Worm (Caenorhabditis elegans): ENCODE measurements around the gene trpp-5.

The trpp-5 gene

DNA sequence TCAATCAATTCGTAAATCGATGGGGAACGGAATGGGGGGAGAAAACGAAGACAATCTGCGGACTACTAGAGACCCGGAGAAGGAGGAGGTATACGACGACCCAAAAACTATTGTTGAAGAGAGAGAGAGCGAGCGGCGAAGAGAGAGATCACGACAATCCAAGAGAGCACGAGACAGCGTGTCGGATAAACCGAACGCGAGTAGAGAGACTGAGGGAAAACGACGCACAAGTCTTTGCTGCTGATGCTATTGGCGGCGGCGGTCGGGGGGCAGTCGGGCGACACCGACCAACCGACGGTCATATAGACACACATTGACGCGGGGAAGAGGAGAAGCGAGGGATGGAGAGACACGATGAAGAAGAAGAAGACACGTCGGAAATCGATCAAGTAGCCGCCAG is 20.3 kb upstream of the trpp-5 start (continued):
- TF ChIP-seq K12H6.12 (tag; optimal IDR thresholded peaks at IDR 0.05) (peak; percentile 65), lsl-1 (GFP tag; optimal IDR thresholded peaks at IDR 0.05) (no peak), rec-8 (tag; optimal IDR thresholded peaks at IDR 0.05) (no peak), ceh-79 (tag; optimal IDR thresholded peaks at IDR 0.05) (no peak), xnd-1 (tag; optimal IDR thresholded peaks at IDR 0.05) (no peak), F37B4.10 (GFP tag; IDR thresholded peaks at IDR 0.05) (no peak), ztf-6 (GFP tag; IDR thresholded peaks at IDR 0.05) (no peak), nhr-179 (tag; optimal IDR thresholded peaks at IDR 0.05) (no peak), aptf-3 (GFP tag; IDR thresholded peaks at IDR 0.05) (no peak), attf-5 (GFP tag; optimal IDR thresholded peaks at IDR 0.05) (peak; percentile 63), cebp-2 (GFP tag; IDR thresholded peaks at IDR 0.05) (no peak), somi-1 (GFP tag; optimal IDR thresholded peaks at IDR 0.05) (no peak), sdz-38 (tag; optimal IDR thresholded peaks at IDR 0.05) (no peak), ztf-18 (tag; optimal IDR thresholded peaks at IDR 0.05) (peak; percentile 33), lir-1 (GFP tag; conservative IDR thresholded peaks at IDR 0.05) (no peak), pha-4 (tag; optimal IDR thresholded peaks at IDR 0.05) (no peak), tlf-1 (GFP tag; optimal IDR thresholded peaks at IDR 0.05) (no peak), egl-44 (GFP tag; IDR thresholded peaks at IDR 0.05) (no peak), lin-35 (GFP tag; optimal IDR thresholded peaks at IDR 0.05) (peak in 1 of 3 experiments; percentile 68), F57A8.1 (GFP tag; optimal IDR thresholded peaks at IDR 0.05) (no peak), F23B12.7 (tag; optimal IDR thresholded peaks at IDR 0.05; ENCODE audit: insufficient read depth) (no peak), Y56A3A.18 (GFP tag; IDR thresholded peaks at IDR 0.05) (no peak), akir-1 (GFP tag; optimal IDR thresholded peaks at IDR 0.05) (no peak), rcor-1 (GFP tag; IDR thresholded peaks at IDR 0.05) (peak; percentile 83), mel-28 (tag; optimal IDR thresholded peaks at IDR 0.05; ENCODE audit: borderline replicate concordance) (no peak), ztf-22 (GFP tag; optimal IDR thresholded peaks at IDR 0.05) (no peak), D2030.7 (GFP tag; IDR thresholded peaks at IDR 0.05) (no peak), bed-1 (GFP tag; IDR thresholded peaks at IDR 0.05) (no peak), snpc-4 (GFP tag; optimal IDR thresholded peaks at IDR 0.05) (peak; percentile 62), snpc-4 (tag; optimal IDR thresholded peaks at IDR 0.05) (peak; percentile 50 to 87 (median 81)), Y53F4B.3 (GFP tag; IDR thresholded peaks at IDR 0.05) (no peak), attf-6 (GFP tag; IDR thresholded peaks at IDR 0.05) (no peak), ceh-40 (GFP tag; IDR thresholded peaks at IDR 0.05) (no peak), mcd-1 (GFP tag; IDR thresholded peaks at IDR 0.05) (peak; percentile 68), zim-3 (tag; optimal IDR thresholded peaks at IDR 0.05) (no peak), C17E4.6 (GFP tag; IDR thresholded peaks at IDR 0.05) (no peak), ZK185.1 (tag; optimal IDR thresholded peaks at IDR 0.05; ENCODE audit: poor library complexity, severe bottlenecking) (no peak), hmg-20 (GFP tag; IDR thresholded peaks at IDR 0.05) (peak; percentile 19; the same call in 1 of the 2 replicates), B0019.2 (GFP tag; conservative IDR thresholded peaks at IDR 0.05) (no peak), ceh-58 (GFP tag; IDR thresholded peaks at IDR 0.05) (no peak), lin-54 (GFP tag; optimal IDR thresholded peaks at IDR 0.05) (peak; percentile 27), T07F8.4 (tag; optimal IDR thresholded peaks at IDR 0.05) (no peak), egl-18 (GFP tag; IDR thresholded peaks at IDR 0.05) (no peak), bed-2 (GFP tag; IDR thresholded peaks at IDR 0.05) (no peak), ztf-3 (GFP tag; optimal IDR thresholded peaks at IDR 0.05) (no peak), mxl-1 (tag; optimal IDR thresholded peaks at IDR 0.05) (no peak), mes-4 (tag; optimal IDR thresholded peaks at IDR 0.05) (no peak), B0035.1 (tag; optimal IDR thresholded peaks at IDR 0.05) (no peak), pbrm-1 (GFP tag; IDR thresholded peaks at IDR 0.05) (no peak), ets-4 (GFP tag; optimal IDR thresholded peaks at IDR 0.05) (no peak)
